Worm (Caenorhabditis elegans): ENCODE results near the gene srd-36.

The srd-36 gene

DNA sequence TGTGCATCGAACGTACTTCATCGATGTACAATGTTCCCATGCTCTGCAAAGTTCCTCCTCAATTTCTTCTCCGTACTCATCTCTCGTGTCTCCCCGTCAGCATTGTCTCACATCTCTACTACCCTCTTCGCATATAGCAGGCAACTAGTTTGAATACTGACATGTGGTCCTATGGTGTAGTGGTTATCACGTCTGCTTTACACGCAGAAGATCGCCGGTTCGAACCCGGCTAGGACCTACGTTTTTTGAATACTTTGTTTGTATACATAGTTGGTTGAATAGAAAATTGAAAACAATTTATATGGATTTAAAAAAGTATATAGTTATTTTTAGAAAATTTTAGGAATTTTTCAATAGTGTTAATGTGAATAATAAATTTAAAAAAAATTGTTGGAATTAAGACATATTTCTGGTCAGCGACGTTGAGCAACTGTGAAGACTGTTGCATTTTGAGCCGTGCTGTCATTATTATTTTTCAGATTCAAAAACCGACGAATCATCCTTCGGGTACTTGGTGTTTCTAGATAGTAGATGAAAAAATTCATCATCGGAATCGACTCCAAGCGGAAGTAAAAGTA, 12.4 kb upstream of the srd-36 start (continued):
- TF ChIP-seq T26A8.4 (GFP tag; IDR thresholded peaks at IDR 0.05), result no peak
- TF ChIP-seq egl-27 (tag; optimal IDR thresholded peaks at IDR 0.05), result no peak
- TF ChIP-seq Y48G9A.11 (GFP tag; IDR thresholded peaks at IDR 0.05), result peak; percentile 73
- peak; percentile 60 for TF ChIP-seq nhr-11 (tag; optimal IDR thresholded peaks at IDR 0.05)

DNA sequence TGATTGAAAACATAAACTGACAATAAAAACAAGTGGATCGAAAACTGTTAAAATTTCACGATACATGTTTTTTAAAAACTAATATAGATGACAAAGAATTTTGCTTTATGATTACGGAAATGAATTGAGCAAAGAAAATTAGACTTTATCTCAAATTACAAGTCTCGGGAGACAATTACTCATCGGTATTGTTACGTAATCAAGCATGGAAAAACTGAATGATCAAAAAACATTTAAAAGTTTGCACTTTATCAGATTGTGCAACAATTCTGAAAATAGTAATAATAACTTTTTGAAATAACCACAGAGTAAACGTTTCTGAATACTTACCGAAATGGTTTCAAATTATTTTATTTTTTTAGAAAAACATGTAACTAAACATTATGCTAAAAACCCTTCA, 11.2 kb upstream of the srd-36 start, which contains the start of gene srd-43:
TSS of gene srd-43 (minus strand) at position 66 of the 400 bp plus-strand sequence.
- TF ChIP-seq ceh-20 (GFP tag; IDR thresholded peaks at IDR 0.05), result no peak
- no peak for TF ChIP-seq lin-29 (GFP tag; IDR thresholded peaks at IDR 0.05)
- no peak for TF ChIP-seq fkh-10 (GFP tag; optimal IDR thresholded peaks at IDR 0.05)
- TF ChIP-seq mes-2 (tag; optimal IDR thresholded peaks at IDR 0.05; ENCODE audit: poor library complexity, severe bottlenecking), result no peak
- no peak for TF ChIP-seq Y75B8A.6 (GFP tag; IDR thresholded peaks at IDR 0.05)
- TF ChIP-seq lir-3 (tag; optimal IDR thresholded peaks at IDR 0.05), result no peak
- no peak for TF ChIP-seq dmd-6 (GFP tag; IDR thresholded peaks at IDR 0.05)
- no peak for TF ChIP-seq nhr-77 (tag; optimal IDR thresholded peaks at IDR 0.05)
- no peak for TF ChIP-seq D1046.2 (GFP tag; IDR thresholded peaks at IDR 0.05)

ce11 chrX:13303357-13303756, 8.8 kb upstream of the srd-36 start, which contains the start of gene srd-42:
Gene srd-42, minus strand, starts transcription at chrX:13303457.
- no peak for TF ChIP-seq arid-1 (GFP tag; conservative IDR thresholded peaks at IDR 0.05)
- TF ChIP-seq spr-1 (tag; optimal IDR thresholded peaks at IDR 0.05), result no peak
- TF ChIP-seq snpc-1.2 (GFP tag; IDR thresholded peaks at IDR 0.05), result no peak
- TF ChIP-seq zag-1 (tag; optimal IDR thresholded peaks at IDR 0.05), result no peak
- TF ChIP-seq ceh-32 (tag; optimal IDR thresholded peaks at IDR 0.05; ENCODE audit: poor library complexity), result no peak
- no peak for TF ChIP-seq ctbp-1 (GFP tag; IDR thresholded peaks at IDR 0.05)
- TF ChIP-seq saeg-2 (GFP tag; IDR thresholded peaks at IDR 0.05), result no peak
- no peak for TF ChIP-seq ces-1 (GFP tag; optimal IDR thresholded peaks at IDR 0.05)
- TF ChIP-seq zfp-3 (GFP tag; conservative IDR thresholded peaks at IDR 0.05), result no peak
- no peak for TF ChIP-seq ZK546.5 (tag; optimal IDR thresholded peaks at IDR 0.05)
- TF ChIP-seq lim-7 (GFP tag; IDR thresholded peaks at IDR 0.05), result no peak
- TF ChIP-seq hlh-11 (tag; optimal IDR thresholded peaks at IDR 0.05), result no peak
- no peak for TF ChIP-seq rbr-2 (tag; optimal IDR thresholded peaks at IDR 0.05)
- TF ChIP-seq sdz-12 (GFP tag; optimal IDR thresholded peaks at IDR 0.05), result no peak
- no peak for TF ChIP-seq Y105C5A.15 (GFP tag; IDR thresholded peaks at IDR 0.05)
- TF ChIP-seq lsy-2 (tag; optimal IDR thresholded peaks at IDR 0.05), result no peak

DNA sequence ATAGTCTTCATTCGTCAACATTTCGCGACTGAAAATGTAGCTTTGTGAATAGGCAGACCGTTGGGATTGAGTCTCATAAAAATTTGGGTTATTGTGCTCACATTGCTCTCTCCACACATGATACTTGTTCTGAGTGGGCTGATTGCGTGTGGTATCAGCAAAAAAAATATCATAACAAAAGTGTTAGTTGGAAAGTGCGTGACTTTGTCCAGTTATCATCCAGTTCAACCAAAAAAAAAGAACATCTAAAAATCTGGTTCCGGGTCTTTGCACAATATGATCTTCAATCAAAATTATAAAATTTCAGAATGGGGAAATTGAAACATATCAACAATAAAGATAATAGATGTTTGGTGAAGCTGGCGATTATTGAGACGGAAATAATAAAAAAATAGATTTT, 5.9 kb upstream of the srd-36 start, which contains the start of gene srd-39:
TSS of gene srd-39 (minus strand) at position 101 of the 400 bp plus-strand sequence.
- TF ChIP-seq ZK337.2 (GFP tag; IDR thresholded peaks at IDR 0.05) (no peak), fos-1 (tag; optimal IDR thresholded peaks at IDR 0.05) (no peak), dmd-9 (GFP tag; IDR thresholded peaks at IDR 0.05) (no peak), ceh-28 (tag; optimal IDR thresholded peaks at IDR 0.05) (no peak), D1046.2 (GFP tag; IDR thresholded peaks at IDR 0.05) (no peak), ztf-11 (tag; optimal IDR thresholded peaks at IDR 0.05) (no peak), zag-1 (tag; optimal IDR thresholded peaks at IDR 0.05) (no peak), madf-5 (GFP tag; IDR thresholded peaks at IDR 0.05) (no peak), mes-2 (tag; optimal IDR thresholded peaks at IDR 0.05; ENCODE audit: poor library complexity, severe bottlenecking) (no peak), nhr-76 (tag; optimal IDR thresholded peaks at IDR 0.05) (no peak), nhr-25 (tag; optimal IDR thresholded peaks at IDR 0.05; ENCODE audit: borderline replicate concordance, insufficient read depth) (no peak), ceh-82 (tag; optimal IDR thresholded peaks at IDR 0.05) (no peak), unc-62 (GFP tag; optimal IDR thresholded peaks at IDR 0.05 in 1 of 2) (no peak), unc-62 (tag; optimal IDR thresholded peaks at IDR 0.05) (no peak), unc-39 (tag; optimal IDR thresholded peaks at IDR 0.05) (no peak), hlh-11 (tag; optimal IDR thresholded peaks at IDR 0.05) (no peak)

Measured in whole organism, L4 larva.